Fruit fly (Drosophila melanogaster) whole organism, embryonic: ENCODE measurements around the gene ast.

ENCODE experiments used
- Atf3 ChIP-seq: fragments of 200-800 bp; sonication (Bioruptor generic); optimal IDR thresholded peaks from 3 replicates; lab custom pipeline; 2016; ENCODE audit warnings: missing biosample characterization, missing genetic modification characterization
- C15 ChIP-seq: fragments of 200-800 bp; sonication (Bioruptor generic); IDR thresholded peaks from 3 replicates; pipeline ENCODE4 v1.3.6; 2022; ENCODE audit warnings: missing biosample characterization, missing genetic modification characterization
- CG10209 ChIP-seq: fragments of 200-800 bp; sonication (Bioruptor generic); optimal IDR thresholded peaks from 3 replicates; lab custom pipeline; 2017; ENCODE audit warnings: missing biosample characterization, mild to moderate bottlenecking, missing genetic modification characterization, missing genetic modification reagents
- CG10366 ChIP-seq: fragments of 200-800 bp; sonication (Bioruptor generic); IDR thresholded peaks from 2 replicates; pipeline ENCODE4 v1.3.6; 2022; ENCODE audit warnings: missing biosample characterization, missing genetic modification characterization
- CG11504 ChIP-seq: fragments of 200-800 bp; sonication (Bioruptor generic); optimal IDR thresholded peaks from 3 replicates; lab custom pipeline; 2019; ENCODE audit warnings: missing biosample characterization, mild to moderate bottlenecking, missing genetic modification characterization, moderate library complexity
- CG12219 ChIP-seq: fragments of 200-800 bp; sonication (Bioruptor generic); optimal IDR thresholded peaks from 3 replicates; lab custom pipeline; 2018; ENCODE audit warnings: missing biosample characterization, mild to moderate bottlenecking, missing genetic modification characterization
- CG14860 ChIP-seq: fragments of 200-800 bp; sonication (Bioruptor generic); IDR thresholded peaks from 3 replicates; pipeline ENCODE4 v1.3.6; 2022; ENCODE audit warnings: missing biosample characterization, missing genetic modification characterization; ENCODE audit not compliant: partially characterized antibody
- CG16863 ChIP-seq: fragments of 200-800 bp; sonication (Bioruptor generic); optimal IDR thresholded peaks from 3 replicates; lab custom pipeline; 2016; ENCODE audit warnings: missing biosample characterization, missing genetic modification characterization
- CG18476 ChIP-seq: fragments of 200-800 bp; sonication (Bioruptor generic); optimal IDR thresholded peaks from 2 replicates; lab custom pipeline; 2016; ENCODE audit warnings: missing biosample characterization, mild to moderate bottlenecking, missing genetic modification characterization
- CG2129 ChIP-seq: fragments of 200-800 bp; sonication (Bioruptor generic); IDR thresholded peaks from 2 replicates; pipeline ENCODE4 v1.3.6; 2022; ENCODE audit warnings: missing biosample characterization, missing genetic modification characterization; ENCODE audit not compliant: partially characterized antibody
- CG3065 ChIP-seq: fragments of 200-800 bp; sonication (Bioruptor generic); optimal IDR thresholded peaks from 2 replicates; lab custom pipeline; 2016; ENCODE audit warnings: missing biosample characterization, missing genetic modification characterization
- CG32532 ChIP-seq: fragments of 200-800 bp; sonication (Bioruptor generic); IDR thresholded peaks from 2 replicates; pipeline ENCODE4 v1.3.6; 2022; ENCODE audit warnings: missing biosample characterization, missing genetic modification characterization
- CG34422 ChIP-seq: fragments of 200-800 bp; sonication (Bioruptor generic); IDR thresholded peaks from 3 replicates; pipeline ENCODE4 v1.3.6; 2022; ENCODE audit warnings: missing biosample characterization, missing genetic modification characterization
- CG3726 ChIP-seq: fragments of 200-800 bp; sonication (Bioruptor generic); IDR thresholded peaks from 3 replicates; pipeline ENCODE4, ENCODE4 v1.3.6; 2022; ENCODE audit warnings: missing biosample characterization, missing genetic modification characterization
- CG4328 ChIP-seq: fragments of 200-800 bp; sonication (Bioruptor generic); optimal IDR thresholded peaks from 3 replicates; lab custom pipeline; 2017; ENCODE audit warnings: missing biosample characterization, missing genetic modification reagents, missing genetic modification characterization
- CG7357 ChIP-seq: fragments of 200-800 bp; sonication (Bioruptor generic); IDR thresholded peaks from 3 replicates; pipeline ENCODE4 v1.3.6; 2022; ENCODE audit warnings: missing biosample characterization, missing genetic modification characterization
- CG7987 ChIP-seq: fragments of 200-800 bp; sonication (Bioruptor generic); optimal IDR thresholded peaks from 2 replicates; lab custom pipeline; 2018; ENCODE audit warnings: missing biosample characterization, mild to moderate bottlenecking, missing genetic modification characterization, moderate library complexity
- CG8281 ChIP-seq: fragments of 200-800 bp; sonication (Bioruptor generic); optimal IDR thresholded peaks from 2 replicates; lab custom pipeline; 2018; ENCODE audit warnings: missing biosample characterization, mild to moderate bottlenecking, missing genetic modification characterization, moderate library complexity
- CG9437 ChIP-seq: fragments of 200-800 bp; sonication (Bioruptor generic); optimal IDR thresholded peaks from 2 replicates; lab custom pipeline; 2018; ENCODE audit warnings: missing biosample characterization, mild to moderate bottlenecking, missing genetic modification characterization
- D19B ChIP-seq: fragments of 200-800 bp; sonication (Bioruptor generic); optimal IDR thresholded peaks from 2 replicates; lab custom pipeline; 2017; ENCODE audit warnings: missing biosample characterization, mild to moderate bottlenecking, missing genetic modification characterization
- Fer1 ChIP-seq: fragments of 200-800 bp; sonication (Bioruptor generic); optimal IDR thresholded peaks from 2 replicates; lab custom pipeline; 2017; ENCODE audit warnings: missing biosample characterization, mild to moderate bottlenecking, missing genetic modification characterization
- Fer3 ChIP-seq: fragments of 200-800 bp; sonication (Bioruptor generic); optimal IDR thresholded peaks from 2 replicates; lab custom pipeline; 2018; ENCODE audit warnings: missing biosample characterization, mild to moderate bottlenecking, missing genetic modification characterization, moderate library complexity
- Gug ChIP-seq: fragments of 200-800 bp; sonication (Bioruptor generic); IDR thresholded peaks from 4 replicates; pipeline ENCODE4 v1.3.6; 2022; ENCODE audit warnings: missing biosample characterization, missing genetic modification characterization
- HLH4C ChIP-seq: fragments of 200-800 bp; sonication (Bioruptor generic); IDR thresholded peaks from 3 replicates; pipeline ENCODE4 v1.3.6; 2022; ENCODE audit warnings: missing biosample characterization, missing genetic modification characterization; ENCODE audit not compliant: partially characterized antibody
- NC2α ChIP-seq: fragments of 200-800 bp; sonication (Bioruptor generic); optimal IDR thresholded peaks from 2 replicates; lab custom pipeline; 2016; ENCODE audit warnings: missing biosample characterization, missing genetic modification characterization
- Nf-YB ChIP-seq: fragments of 200-800 bp; sonication (Bioruptor generic); optimal IDR thresholded peaks from 3 replicates; lab custom pipeline; 2019; ENCODE audit warnings: missing biosample characterization, mild to moderate bottlenecking, missing genetic modification characterization, moderate library complexity
- Pdp1 ChIP-seq, 2 experiments: fragments of 200-800 bp; sonication (Bioruptor generic); optimal IDR thresholded peaks; 3 replicates each; lab custom pipeline; 2016; ENCODE audit warnings: missing biosample characterization in 2 of 2, missing genetic modification characterization in 2 of 2, mild to moderate bottlenecking in 1 of 2, moderate library complexity in 1 of 2
- Scr ChIP-seq: fragments of 200-800 bp; sonication (Bioruptor generic); IDR thresholded peaks from 2 replicates; pipeline ENCODE4 v1.3.6; 2022; ENCODE audit warnings: missing biosample characterization, missing genetic modification characterization; ENCODE audit not compliant: partially characterized antibody
- Sox100B ChIP-seq: fragments of 200-800 bp; sonication (Bioruptor generic); optimal IDR thresholded peaks from 3 replicates; lab custom pipeline; 2018; ENCODE audit warnings: missing biosample characterization, mild to moderate bottlenecking, missing genetic modification characterization
- Sox102F ChIP-seq: fragments of 200-800 bp; sonication (Bioruptor generic); optimal IDR thresholded peaks from 2 replicates; lab custom pipeline; 2018; ENCODE audit warnings: missing biosample characterization, mild to moderate bottlenecking, missing genetic modification characterization, moderate library complexity
- Sry-δ ChIP-seq: fragments of 200-800 bp; sonication (Bioruptor generic); optimal IDR thresholded peaks from 2 replicates; lab custom pipeline; 2016; ENCODE audit warnings: missing biosample characterization, missing genetic modification characterization
- Ssrp ChIP-seq: fragments of 200-800 bp; sonication (Bioruptor generic); optimal IDR thresholded peaks from 2 replicates; lab custom pipeline; 2018; ENCODE audit warnings: missing biosample characterization, mild to moderate bottlenecking, missing genetic modification characterization, moderate library complexity
- Xbp1 ChIP-seq: fragments of 200-800 bp; sonication (Bioruptor generic); optimal IDR thresholded peaks from 3 replicates; lab custom pipeline; 2016; ENCODE audit warnings: missing biosample characterization, mild to moderate bottlenecking, missing genetic modification characterization
- caup ChIP-seq: fragments of 200-800 bp; sonication (Bioruptor generic); optimal IDR thresholded peaks from 3 replicates; lab custom pipeline; 2017; ENCODE audit warnings: missing biosample characterization, mild to moderate bottlenecking, missing genetic modification characterization, moderate library complexity; ENCODE audit not compliant: severe bottlenecking
- crc ChIP-seq: fragments of 200-800 bp; sonication (Bioruptor generic); optimal IDR thresholded peaks from 2 replicates; lab custom pipeline; 2016; ENCODE audit warnings: missing biosample characterization, missing genetic modification characterization
- dan ChIP-seq: fragments of 200-800 bp; sonication (Bioruptor generic); IDR thresholded peaks from 2 replicates; pipeline ENCODE4 v1.3.6; 2022; ENCODE audit warnings: missing biosample characterization, missing genetic modification characterization
- dmrt11E ChIP-seq: fragments of 200-800 bp; sonication (Bioruptor generic); optimal IDR thresholded peaks from 3 replicates; lab custom pipeline; 2018; ENCODE audit warnings: missing biosample characterization, mild to moderate bottlenecking, missing genetic modification characterization, moderate library complexity
- grau ChIP-seq: fragments of 200-800 bp; optimal IDR thresholded peaks from 3 replicates; lab custom pipeline; 2019; ENCODE audit warnings: missing biosample characterization, mild to moderate bottlenecking, missing genetic modification characterization, moderate library complexity
- nom ChIP-seq: fragments of 200-800 bp; sonication (Bioruptor generic); optimal IDR thresholded peaks from 2 replicates; lab custom pipeline; 2017; ENCODE audit warnings: missing biosample characterization, missing genetic modification characterization, mild to moderate bottlenecking, moderate library complexity, missing genetic modification reagents
- otp ChIP-seq: fragments of 200-800 bp; sonication (Bioruptor generic); IDR thresholded peaks from 3 replicates; pipeline ENCODE4, ENCODE4 v1.3.6; 2022; ENCODE audit warnings: missing biosample characterization, missing genetic modification characterization
- schlank ChIP-seq: fragments of 200-800 bp; sonication (Bioruptor generic); optimal IDR thresholded peaks from 2 replicates; lab custom pipeline; 2018; ENCODE audit warnings: missing biosample characterization, mild to moderate bottlenecking, missing genetic modification characterization
- sisA ChIP-seq: fragments of 200-800 bp; sonication (Bioruptor generic); IDR thresholded peaks from 2 replicates; pipeline ENCODE4 v1.3.6; 2022; ENCODE audit warnings: missing biosample characterization, missing genetic modification characterization
- slbo ChIP-seq: fragments of 200-800 bp; sonication (Bioruptor generic); IDR thresholded peaks from 2 replicates; pipeline ENCODE4 v1.3.6; 2022; ENCODE audit warnings: missing biosample characterization, missing genetic modification characterization
- slp2 ChIP-seq: fragments of 200-800 bp; sonication (Bioruptor generic); optimal IDR thresholded peaks from 2 replicates; lab custom pipeline; 2016; ENCODE audit warnings: missing biosample characterization, missing genetic modification characterization
- stwl ChIP-seq: fragments of 200-800 bp; sonication (Bioruptor generic); optimal IDR thresholded peaks from 3 replicates; lab custom pipeline; 2018; ENCODE audit warnings: missing biosample characterization, mild to moderate bottlenecking, missing genetic modification characterization, moderate library complexity
- tna ChIP-seq: fragments of 200-800 bp; sonication (Bioruptor generic); IDR thresholded peaks from 2 replicates; pipeline ENCODE4 v1.3.6; 2022; ENCODE audit warnings: missing biosample characterization, missing genetic modification characterization; ENCODE audit not compliant: partially characterized antibody
- zf30C ChIP-seq: fragments of 200-800 bp; sonication (Bioruptor generic); optimal IDR thresholded peaks from 3 replicates; lab custom pipeline; 2018; ENCODE audit warnings: missing biosample characterization, mild to moderate bottlenecking, missing genetic modification characterization

The ast gene

dm6 chr2L:1073530-1073929, 4.2 kb upstream of the ast start (continued):
- TF ChIP-seq D19B (GFP tag; lab: Kevin White, UChicago) (peak; percentile 43), CG11504 (tag; lab: Kevin White, UChicago) (peak; percentile 4), Pdp1 (GFP tag; optimal IDR thresholded peaks at IDR 0.05; lab: Kevin White, UChicago) (peak in 1 of 2 experiments; percentile 10), CG18476 (GFP tag; lab: Kevin White, UChicago) (no peak), CG10209 (GFP tag; lab: Kevin White, UChicago) (no peak), tna (GFP tag; lab: Robert Waterston, UW) (no peak), C15 (no peak), slbo (GFP tag; lab: Robert Waterston, UW) (no peak), Sox102F (GFP tag; lab: Kevin White, UChicago) (no peak), Atf3 (GFP tag; lab: Kevin White, UChicago) (no peak)

dm6 chr2L:1074180-1074864, 3.4 kb upstream of the ast start:
- peak; percentile 72 for TF ChIP-seq CG16863
- peak; percentile 38 for TF ChIP-seq schlank
- TF ChIP-seq Nf-YB (GFP tag; lab: Kevin White, UChicago): peak; percentile 67
- peak; percentile 35 for TF ChIP-seq Sry-δ (GFP tag; lab: Kevin White, UChicago)
- peak; percentile 58 for TF ChIP-seq CG3065
- peak; percentile 41 for TF ChIP-seq CG4328 (GFP tag; lab: Kevin White, UChicago)
- TF ChIP-seq grau: peak; percentile 86
- TF ChIP-seq Sox100B (GFP tag; lab: Kevin White, UChicago): peak; percentile 79
- peak; percentile 14 for TF ChIP-seq stwl (tag; lab: Kevin White, UChicago)
- TF ChIP-seq Fer1: peak; percentile 73
- no peak for TF ChIP-seq CG14860 (GFP tag; lab: Robert Waterston, UW)
- no peak for TF ChIP-seq CG2129
- TF ChIP-seq Ssrp (tag; lab: Kevin White, UChicago): peak; percentile 80
- TF ChIP-seq sisA (GFP tag; lab: Robert Waterston, UW): peak; percentile 70
- no peak for TF ChIP-seq CG7357 (GFP tag; lab: Robert Waterston, UW)
- peak; percentile 76 for TF ChIP-seq Fer3
- peak; percentile 76 for TF ChIP-seq slp2 (GFP tag; lab: Kevin White, UChicago)
- TF ChIP-seq otp (GFP tag; lab: Robert Waterston, UW): 0 out of 3 replicates have a peak, but pooled peaks have one; percentile 60
- peak; percentile 72; the same call in 2 of the 3 replicates for TF ChIP-seq CG34422 (GFP tag; lab: Robert Waterston, UW)
- TF ChIP-seq Gug (GFP tag; lab: Robert Waterston, UW): peak; percentile 42; the same call in 1 of the 4 replicates
- peak; percentile 52 for TF ChIP-seq NC2α (GFP tag; lab: Kevin White, UChicago)
- no peak for TF ChIP-seq Scr (GFP tag; lab: Robert Waterston, UW)
- peak; percentile 46 for TF ChIP-seq CG8281 (tag; lab: Kevin White, UChicago)
- 0 out of 3 replicates have a peak, but pooled peaks have one; percentile 60 for TF ChIP-seq CG3726
- TF ChIP-seq CG7987 (GFP tag; lab: Kevin White, UChicago): peak; percentile 36
- TF ChIP-seq CG10366 (GFP tag; lab: Robert Waterston, UW): peak; percentile 61
- TF ChIP-seq zf30C (GFP tag; lab: Kevin White, UChicago): no peak
- peak; percentile 45 for TF ChIP-seq caup (GFP tag; lab: Kevin White, UChicago)
- TF ChIP-seq nom (GFP tag; lab: Kevin White, UChicago): no peak
- peak; percentile 68; the same call in 1 of the 2 replicates for TF ChIP-seq CG32532 (GFP tag; lab: Robert Waterston, UW)
- 0 out of 2 replicates have a peak, but pooled peaks have one; percentile 5 for TF ChIP-seq dan
- no peak for TF ChIP-seq HLH4C (GFP tag; lab: Robert Waterston, UW)
- peak; percentile 56 for TF ChIP-seq crc (GFP tag; lab: Kevin White, UChicago)
- TF ChIP-seq CG9437: peak; percentile 74
- peak; percentile 90 for TF ChIP-seq dmrt11E (tag; lab: Kevin White, UChicago)
- peak; percentile 85 for TF ChIP-seq CG12219 (GFP tag; lab: Kevin White, UChicago)
- peak; percentile 81 for TF ChIP-seq Xbp1 (GFP tag; lab: Kevin White, UChicago)
